Fruit fly (Drosophila melanogaster): ENCODE measurements around the gene TwdlZ.

dm6 chrX:16760542-16760941 lies 22.6 kb downstream of the TwdlZ start:
- TF ChIP-seq CG18476 (GFP tag; optimal IDR thresholded peaks at IDR 0.05): no peak
- no peak for TF ChIP-seq CG6791 (GFP tag; IDR thresholded peaks at IDR 0.05; ENCODE audit: partially characterized antibody)
- no peak for TF ChIP-seq sna (GFP tag; IDR thresholded peaks at IDR 0.05; ENCODE audit: partially characterized antibody)
- TF ChIP-seq Dll (GFP tag; IDR thresholded peaks at IDR 0.05; ENCODE audit: partially characterized antibody): no peak

Data from whole organism, embryonic.